Fruit fly (Drosophila melanogaster) whole organism, embryonic: ENCODE data around the gene Sulf1.

Experiments used
- CG10209 ChIP-seq: fragments of 200-800 bp; sonication (Bioruptor generic); optimal IDR thresholded peaks from 3 replicates; lab custom pipeline; 2017; ENCODE audit warnings: missing biosample characterization, mild to moderate bottlenecking, missing genetic modification characterization, missing genetic modification reagents
- CG11085 ChIP-seq: fragments of 200-800 bp; sonication (Bioruptor generic); IDR thresholded peaks from 2 replicates; pipeline ENCODE4 v1.3.6; 2022; ENCODE audit warnings: missing biosample characterization, missing genetic modification characterization
- CG11504 ChIP-seq: fragments of 200-800 bp; sonication (Bioruptor generic); optimal IDR thresholded peaks from 3 replicates; lab custom pipeline; 2019; ENCODE audit warnings: missing biosample characterization, mild to moderate bottlenecking, missing genetic modification characterization, moderate library complexity
- CG12219 ChIP-seq: fragments of 200-800 bp; sonication (Bioruptor generic); optimal IDR thresholded peaks from 3 replicates; lab custom pipeline; 2018; ENCODE audit warnings: missing biosample characterization, mild to moderate bottlenecking, missing genetic modification characterization
- CG1233 ChIP-seq: fragments of 200-800 bp; sonication (Bioruptor generic); optimal IDR thresholded peaks from 4 replicates; lab custom pipeline; 2018; ENCODE audit warnings: missing biosample characterization, mild to moderate bottlenecking, missing genetic modification characterization
- CG12769 ChIP-seq: fragments of 200-800 bp; sonication (Bioruptor generic); optimal IDR thresholded peaks from 2 replicates; lab custom pipeline; 2019; ENCODE audit warnings: missing biosample characterization, mild to moderate bottlenecking, missing genetic modification characterization, moderate library complexity
- CG14860 ChIP-seq: fragments of 200-800 bp; sonication (Bioruptor generic); IDR thresholded peaks from 3 replicates; pipeline ENCODE4 v1.3.6; 2022; ENCODE audit warnings: missing biosample characterization, missing genetic modification characterization; ENCODE audit not compliant: partially characterized antibody
- CG15011 ChIP-seq: fragments of 200-800 bp; sonication (Bioruptor generic); optimal IDR thresholded peaks from 3 replicates; lab custom pipeline; 2018; ENCODE audit warnings: missing biosample characterization, mild to moderate bottlenecking, missing genetic modification characterization
- CG1529 ChIP-seq: fragments of 200-800 bp; sonication (Bioruptor generic); optimal IDR thresholded peaks from 3 replicates; lab custom pipeline; 2018; ENCODE audit warnings: missing biosample characterization, missing genetic modification characterization
- CG17359 ChIP-seq: fragments of 200-800 bp; sonication (Bioruptor generic); optimal IDR thresholded peaks from 3 replicates; lab custom pipeline; 2018; ENCODE audit warnings: missing biosample characterization, mild to moderate bottlenecking, missing genetic modification characterization, moderate library complexity
- CG2202 ChIP-seq: fragments of 200-800 bp; sonication (Bioruptor generic); optimal IDR thresholded peaks from 2 replicates; lab custom pipeline; 2018; ENCODE audit warnings: missing biosample characterization, mild to moderate bottlenecking, missing genetic modification characterization
- CG2678 ChIP-seq: fragments of 200-800 bp; sonication (Bioruptor generic); optimal IDR thresholded peaks from 3 replicates; lab custom pipeline; 2019; ENCODE audit warnings: missing biosample characterization, mild to moderate bottlenecking, missing genetic modification characterization, moderate library complexity
- CG30020 ChIP-seq: fragments of 200-800 bp; optimal IDR thresholded peaks from 2 replicates; lab custom pipeline; 2019; ENCODE audit warnings: missing biosample characterization, mild to moderate bottlenecking, missing genetic modification characterization, moderate library complexity
- CG32532 ChIP-seq: fragments of 200-800 bp; sonication (Bioruptor generic); IDR thresholded peaks from 2 replicates; pipeline ENCODE4 v1.3.6; 2022; ENCODE audit warnings: missing biosample characterization, missing genetic modification characterization
- Dp ChIP-seq: fragments of 200-800 bp; sonication (Bioruptor generic); optimal IDR thresholded peaks from 2 replicates; lab custom pipeline; 2018; ENCODE audit warnings: missing biosample characterization, mild to moderate bottlenecking, missing genetic modification characterization, moderate library complexity
- MBD-R2 ChIP-seq: fragments of 200-800 bp; sonication (Bioruptor generic); IDR thresholded peaks from 2 replicates; pipeline ENCODE4 v1.3.6; 2022; ENCODE audit warnings: missing biosample characterization, missing genetic modification characterization
- MTF-1 ChIP-seq: fragments of 200-800 bp; sonication (Bioruptor generic); optimal IDR thresholded peaks from 2 replicates; lab custom pipeline; 2018; ENCODE audit warnings: missing biosample characterization, mild to moderate bottlenecking, missing genetic modification characterization, borderline replicate concordance
- Nf-YC ChIP-seq: fragments of 200-800 bp; optimal IDR thresholded peaks from 3 replicates; lab custom pipeline; 2019; ENCODE audit warnings: missing biosample characterization, mild to moderate bottlenecking, missing genetic modification characterization, moderate library complexity
- Sin3A ChIP-seq: fragments of >200 bp; optimal IDR thresholded peaks from 2 replicates; lab custom pipeline; 2018
- Xrp1 ChIP-seq: fragments of 200-800 bp; sonication (Bioruptor generic); IDR thresholded peaks from 2 replicates; pipeline ENCODE4 v1.3.6; 2022; ENCODE audit warnings: missing biosample characterization, missing genetic modification characterization
- abd-A ChIP-seq: fragments of 200-800 bp; sonication (Bioruptor generic); optimal IDR thresholded peaks from 3 replicates; lab custom pipeline; 2019; ENCODE audit warnings: missing biosample characterization, mild to moderate bottlenecking, missing genetic modification characterization, moderate library complexity
- al ChIP-seq: fragments of 200-800 bp; sonication (Bioruptor generic); IDR thresholded peaks from 2 replicates; pipeline ENCODE4 v1.3.6; 2022; ENCODE audit warnings: missing biosample characterization, missing genetic modification characterization
- ash1 ChIP-seq: fragments of 200-800 bp; sonication (Bioruptor generic); optimal IDR thresholded peaks from 2 replicates; lab custom pipeline; 2018; ENCODE audit warnings: missing biosample characterization, mild to moderate bottlenecking, missing genetic modification characterization
- az2 ChIP-seq: fragments of 200-800 bp; sonication (Bioruptor generic); optimal IDR thresholded peaks from 3 replicates; lab custom pipeline; 2016; ENCODE audit warnings: missing biosample characterization, missing genetic modification characterization
- bab2 ChIP-seq: fragments of 200-800 bp; sonication (Bioruptor generic); optimal IDR thresholded peaks from 2 replicates; lab custom pipeline; 2016; ENCODE audit warnings: missing biosample characterization, missing genetic modification characterization
- bowl ChIP-seq: fragments of 200-800 bp; sonication (Bioruptor generic); IDR thresholded peaks from 2 replicates; pipeline ENCODE4 v1.3.6; 2022; ENCODE audit warnings: missing biosample characterization, missing genetic modification characterization
- caup ChIP-seq: fragments of 200-800 bp; sonication (Bioruptor generic); optimal IDR thresholded peaks from 3 replicates; lab custom pipeline; 2017; ENCODE audit warnings: missing biosample characterization, mild to moderate bottlenecking, missing genetic modification characterization, moderate library complexity; ENCODE audit not compliant: severe bottlenecking
- crol ChIP-seq: fragments of 200-800 bp; sonication (Bioruptor generic); IDR thresholded peaks from 2 replicates; pipeline ENCODE4 v1.3.6; 2022; ENCODE audit warnings: missing biosample characterization, missing genetic modification characterization
- dati ChIP-seq: fragments of 200-800 bp; sonication (Bioruptor generic); IDR thresholded peaks from 2 replicates; pipeline ENCODE4 v1.3.6; 2022; ENCODE audit warnings: missing biosample characterization, missing genetic modification characterization
- disco-r ChIP-seq: fragments of 200-800 bp; sonication (Bioruptor generic); optimal IDR thresholded peaks from 2 replicates; lab custom pipeline; 2016; ENCODE audit warnings: missing biosample characterization, missing genetic modification characterization
- dpn ChIP-seq, 2 experiments: fragments of 200-800 bp; sonication (Bioruptor generic); optimal IDR thresholded peaks; 3 replicates each; lab custom pipeline; 2016; ENCODE audit warnings: missing biosample characterization in 2 of 2, missing genetic modification characterization in 2 of 2
- ewg ChIP-seq: fragments of 200-800 bp; sonication (Bioruptor generic); optimal IDR thresholded peaks from 3 replicates; lab custom pipeline; 2017; ENCODE audit warnings: mild to moderate bottlenecking, missing biosample characterization, missing genetic modification reagents, missing genetic modification characterization
- exex ChIP-seq: fragments of 200-800 bp; sonication (Bioruptor generic); optimal IDR thresholded peaks from 4 replicates; lab custom pipeline; 2018; ENCODE audit warnings: missing biosample characterization, mild to moderate bottlenecking, missing genetic modification characterization, moderate library complexity
- fd102C ChIP-seq: fragments of 200-800 bp; sonication (Bioruptor generic); optimal IDR thresholded peaks from 2 replicates; lab custom pipeline; 2018; ENCODE audit warnings: missing biosample characterization, mild to moderate bottlenecking, missing genetic modification characterization, moderate library complexity
- gcm ChIP-seq: fragments of 200-800 bp; sonication (Bioruptor generic); optimal IDR thresholded peaks from 2 replicates; lab custom pipeline; 2019; ENCODE audit warnings: missing biosample characterization, mild to moderate bottlenecking, missing genetic modification characterization, moderate library complexity
- gem ChIP-seq: fragments of 200-800 bp; sonication (Bioruptor generic); optimal IDR thresholded peaks from 2 replicates; lab custom pipeline; 2019; ENCODE audit warnings: missing biosample characterization, mild to moderate bottlenecking, missing genetic modification characterization, moderate library complexity
- grau ChIP-seq: fragments of 200-800 bp; optimal IDR thresholded peaks from 3 replicates; lab custom pipeline; 2019; ENCODE audit warnings: missing biosample characterization, mild to moderate bottlenecking, missing genetic modification characterization, moderate library complexity
- gsb-n ChIP-seq: fragments of 200-800 bp; sonication (Bioruptor generic); optimal IDR thresholded peaks from 3 replicates; lab custom pipeline; 2018; ENCODE audit warnings: missing biosample characterization, mild to moderate bottlenecking, missing genetic modification characterization
- lilli ChIP-seq: fragments of 200-800 bp; sonication (Bioruptor generic); optimal IDR thresholded peaks from 3 replicates; lab custom pipeline; 2016; ENCODE audit warnings: missing biosample characterization, missing genetic modification characterization
- lmd ChIP-seq: fragments of 200-800 bp; sonication (Bioruptor generic); IDR thresholded peaks from 2 replicates; pipeline ENCODE4 v1.3.6; 2022; ENCODE audit warnings: missing biosample characterization, missing genetic modification characterization
- luna ChIP-seq: fragments of 200-800 bp; sonication (Bioruptor generic); optimal IDR thresholded peaks from 2 replicates; lab custom pipeline; 2016; ENCODE audit warnings: missing biosample characterization, missing genetic modification characterization
- nom ChIP-seq: fragments of 200-800 bp; sonication (Bioruptor generic); optimal IDR thresholded peaks from 2 replicates; lab custom pipeline; 2017; ENCODE audit warnings: missing biosample characterization, missing genetic modification characterization, mild to moderate bottlenecking, moderate library complexity, missing genetic modification reagents
- onecut ChIP-seq: fragments of 200-800 bp; sonication (Bioruptor generic); IDR thresholded peaks from 2 replicates; pipeline ENCODE4 v1.3.6; 2022; ENCODE audit warnings: missing biosample characterization, missing genetic modification characterization
- row ChIP-seq: fragments of 200-800 bp; sonication (Bioruptor generic); IDR thresholded peaks from 3 replicates; pipeline ENCODE4 v1.3.6; 2022; ENCODE audit warnings: missing biosample characterization, missing genetic modification characterization
- sens ChIP-seq: fragments of 200-800 bp; sonication (Bioruptor generic); peaks from one replicate; lab custom pipeline; 2016; ENCODE audit warnings: missing biosample characterization, missing genetic modification characterization
- sna ChIP-seq: fragments of 200-800 bp; sonication (Bioruptor generic); IDR thresholded peaks from 2 replicates; pipeline ENCODE4 v1.3.6; 2022; ENCODE audit warnings: missing biosample characterization, missing genetic modification characterization; ENCODE audit not compliant: partially characterized antibody
- sob ChIP-seq: fragments of 200-800 bp; sonication (Bioruptor generic); IDR thresholded peaks from 2 replicates; pipeline ENCODE4 v1.3.6; 2022; ENCODE audit warnings: missing biosample characterization, missing genetic modification characterization
- tap ChIP-seq: fragments of 200-800 bp; optimal IDR thresholded peaks from 3 replicates; lab custom pipeline; 2019; ENCODE audit warnings: missing biosample characterization, mild to moderate bottlenecking, missing genetic modification characterization, moderate library complexity

Sulf1 gene

DNA sequence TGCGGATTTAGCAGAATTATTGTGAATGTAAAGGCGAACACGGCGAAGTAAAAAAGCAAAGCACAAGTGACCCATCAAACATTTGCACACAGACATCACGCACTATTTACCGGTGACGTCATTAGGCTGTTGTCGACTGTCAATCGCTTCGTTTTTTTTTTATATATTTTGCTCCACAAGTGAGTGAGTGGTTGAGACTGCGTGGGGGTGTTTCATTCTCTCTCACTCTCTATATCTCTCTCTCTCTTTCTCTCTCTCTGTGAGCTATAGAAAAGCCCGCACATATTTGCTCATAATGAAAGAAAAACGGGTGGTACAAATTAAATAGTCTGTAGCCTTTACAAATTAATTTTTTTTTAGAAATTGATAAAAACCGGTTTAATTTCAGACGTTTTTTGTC is 61.8 kb downstream of the Sulf1 start (continued):
- TF ChIP-seq Nf-YC (tag; lab: Kevin White, UChicago) (no peak), ash1 (GFP tag; lab: Kevin White, UChicago) (no peak), ewg (GFP tag; lab: Kevin White, UChicago) (peak; percentile 5), Xrp1 (GFP tag; lab: Robert Waterston, UW) (no peak)

DNA sequence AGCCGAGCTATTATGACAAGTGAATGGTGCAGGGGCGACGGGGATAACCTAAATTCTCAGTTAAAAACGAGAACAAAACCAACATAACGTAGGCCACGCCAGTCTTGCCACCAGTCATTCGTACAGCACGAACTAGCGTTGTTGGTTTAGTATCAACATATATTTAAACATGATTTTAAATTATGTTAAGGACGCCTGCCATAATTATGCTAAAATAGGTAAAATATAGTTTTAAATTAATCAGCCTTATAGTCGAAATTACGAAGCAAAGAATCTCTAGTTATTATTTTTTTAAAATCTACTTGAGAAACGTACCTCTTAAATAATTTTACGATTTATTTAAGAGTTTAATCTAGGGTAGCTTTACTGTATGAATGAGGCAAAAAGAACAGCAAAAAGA is 62.4 kb downstream of the Sulf1 start:
- TF ChIP-seq luna (GFP tag; lab: Kevin White, UChicago) (no peak), az2 (GFP tag; lab: Kevin White, UChicago) (no peak), lmd (GFP tag; lab: Robert Waterston, UW) (no peak), abd-A (tag; lab: Kevin White, UChicago) (no peak), Sin3A (lab: Kevin White, UChicago) (no peak), CG30020 (no peak), tap (tag; lab: Kevin White, UChicago) (no peak), grau (tag; lab: Kevin White, UChicago) (peak; percentile 73), disco-r (GFP tag; lab: Kevin White, UChicago) (no peak), CG14860 (GFP tag; lab: Robert Waterston, UW) (no peak), caup (GFP tag; lab: Kevin White, UChicago) (no peak), lilli (no peak), nom (GFP tag; lab: Kevin White, UChicago) (no peak), dpn (GFP tag; optimal IDR thresholded peaks at IDR 0.05; lab: Kevin White, UChicago) (no peak), crol (GFP tag; lab: Robert Waterston, UW) (0 out of 2 replicates have a peak, but pooled peaks have one; percentile 6), sens (GFP tag; lab: Kevin White, UChicago) (peak; percentile 13), row (peak; percentile 31; the same call in 1 of the 3 replicates), CG1529 (no peak), dati (GFP tag; lab: Robert Waterston, UW) (no peak), CG12769 (tag; lab: Kevin White, UChicago) (no peak), bowl (GFP tag; lab: Robert Waterston, UW) (no peak), CG11504 (peak; percentile 8), gem (peak; percentile 10), CG32532 (GFP tag; lab: Robert Waterston, UW) (no peak), sna (GFP tag; lab: Robert Waterston, UW) (no peak), CG2678 (peak; percentile 16)

- TF ChIP-seq CG11085 (GFP tag; lab: Robert Waterston, UW) (no peak), onecut (GFP tag; lab: Robert Waterston, UW) (peak; percentile 13; the same call in 1 of the 2 replicates), al (no peak), crol (GFP tag; lab: Robert Waterston, UW) (peak; percentile 64), fd102C (peak; percentile 15), CG1233 (GFP tag; lab: Kevin White, UChicago) (peak; percentile 18), CG12219 (GFP tag; lab: Kevin White, UChicago) (peak; percentile 14), gsb-n (tag; lab: Kevin White, UChicago) (peak; percentile 26), CG15011 (GFP tag; lab: Kevin White, UChicago) (no peak), Dp (GFP tag; lab: Kevin White, UChicago) (no peak), gcm (peak; percentile 53), CG2202 (peak; percentile 42), sob (no peak), CG12769 (tag; lab: Kevin White, UChicago) (peak; percentile 1), exex (tag; lab: Kevin White, UChicago) (no peak), CG10209 (GFP tag; lab: Kevin White, UChicago) (no peak), MBD-R2 (GFP tag; lab: Robert Waterston, UW) (no peak), bab2 (no peak), MTF-1 (peak; percentile 25), CG17359 (tag; lab: Kevin White, UChicago) (peak; percentile 3)
Observed at dm6 chr3R:16275890-16276619, 63.3 kb downstream of the Sulf1 start.
